Worm (Caenorhabditis elegans): Measurements from ENCODE around the gene sta-1.
A peak's percentile ranks its signal among the peaks of the same experiment; 100 is the strongest.

sta-1 gene

DNA sequence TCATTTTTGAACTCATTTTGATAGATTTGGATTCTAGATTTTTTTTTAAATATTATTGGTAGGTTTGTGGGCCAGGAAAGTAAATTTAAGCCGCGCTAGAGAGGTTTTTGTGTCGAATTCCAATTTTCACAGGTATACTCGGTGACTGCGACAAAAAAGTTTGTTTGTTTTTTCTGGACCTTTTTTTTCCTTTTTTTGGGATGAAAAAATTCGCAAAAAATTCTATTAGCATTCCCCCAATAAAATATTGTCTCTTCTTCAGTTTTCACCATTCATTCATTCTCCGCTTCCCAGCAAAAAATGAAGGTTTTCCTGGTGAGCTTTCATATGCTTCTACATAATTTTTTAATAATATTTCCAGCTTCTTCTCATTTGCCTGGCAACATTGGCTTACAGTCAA is 35.0 kb upstream of the sta-1 start, which contains the start of gene Y51H4A.936:
Gene Y51H4A.936, plus strand, starts transcription at position 301 of the 400 bp plus-strand sequence.
- no peak for TF ChIP-seq ceh-79 (tag; optimal IDR thresholded peaks at IDR 0.05)
- no peak for TF ChIP-seq sea-2 (GFP tag; IDR thresholded peaks at IDR 0.05)
- TF ChIP-seq lin-35 (GFP tag; optimal IDR thresholded peaks at IDR 0.05) = no peak
- no peak for TF ChIP-seq zfh-2 (GFP tag; conservative IDR thresholded peaks at IDR 0.05)
- no peak for TF ChIP-seq B0336.3 (GFP tag; IDR thresholded peaks at IDR 0.05)
- TF ChIP-seq hlh-26 (GFP tag; conservative IDR thresholded peaks at IDR 0.05) = no peak
- no peak for TF ChIP-seq Y67H2A.10 (GFP tag; conservative IDR thresholded peaks at IDR 0.05)
- no peak for TF ChIP-seq nhr-90 (tag; optimal IDR thresholded peaks at IDR 0.05)
- TF ChIP-seq efl-1 (GFP tag; optimal IDR thresholded peaks at IDR 0.05) = no peak
- no peak for TF ChIP-seq aptf-2 (GFP tag; conservative IDR thresholded peaks at IDR 0.05)
- no peak for TF ChIP-seq attf-6 (GFP tag; IDR thresholded peaks at IDR 0.05)
- TF ChIP-seq snpc-3.4 (tag; optimal IDR thresholded peaks at IDR 0.05) = no peak
- no peak for TF ChIP-seq ceh-58 (GFP tag; IDR thresholded peaks at IDR 0.05)
- no peak for TF ChIP-seq unc-130 (GFP tag; optimal IDR thresholded peaks at IDR 0.05)
- TF ChIP-seq sdz-38 (tag; optimal IDR thresholded peaks at IDR 0.05) = no peak
- no peak for TF ChIP-seq snpc-1.3 (tag; optimal IDR thresholded peaks at IDR 0.05; ENCODE audit: insufficient read depth)

DNA sequence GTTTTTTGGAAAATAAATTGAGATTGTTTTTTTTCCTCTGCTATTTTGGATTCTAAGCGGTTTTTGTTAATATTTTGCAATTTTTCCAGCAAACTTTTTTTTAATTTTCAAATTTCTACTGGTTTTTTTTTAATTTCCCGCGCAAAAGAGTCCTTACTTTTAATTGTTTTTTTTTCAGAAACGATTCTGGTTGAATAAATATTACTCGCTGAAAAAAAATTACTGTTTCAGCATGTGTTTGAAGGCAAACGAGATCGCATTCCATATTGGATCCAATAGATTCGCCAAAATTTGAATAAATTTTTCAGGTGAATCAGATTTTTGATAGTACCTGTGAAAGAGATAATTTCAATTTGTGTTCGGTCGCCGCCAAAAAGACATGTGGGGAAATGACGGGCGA is 34.3 kb upstream of the sta-1 start:
- TF ChIP-seq attf-6 (GFP tag; IDR thresholded peaks at IDR 0.05) (0 out of 2 replicates have a peak, but pooled peaks have one; percentile 15), snpc-4 (GFP tag; optimal IDR thresholded peaks at IDR 0.05) (no peak), snpc-4 (tag; optimal IDR thresholded peaks at IDR 0.05) (peak in 1 of 4 experiments; percentile 44), sdz-38 (tag; optimal IDR thresholded peaks at IDR 0.05) (no peak)

DNA sequence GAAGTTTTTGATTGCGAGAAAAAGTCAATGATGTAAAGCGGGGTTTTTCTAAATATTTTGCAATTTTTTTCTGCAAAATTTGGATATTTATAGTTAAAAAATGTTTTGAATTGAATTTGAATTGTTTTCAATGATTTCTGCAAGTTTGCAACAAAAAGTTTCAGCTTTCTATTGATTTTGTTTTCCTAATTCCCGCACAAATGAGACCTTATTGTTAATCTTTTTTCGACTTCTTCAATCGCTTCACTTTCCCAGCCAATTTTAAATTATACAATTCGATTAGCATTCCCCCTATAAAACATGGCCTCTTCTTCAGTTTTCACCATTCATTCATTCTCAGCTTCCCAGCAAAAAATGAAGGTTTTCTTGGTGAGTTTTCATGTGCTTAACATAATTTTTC is 33.5 kb upstream of the sta-1 start, which contains the start of gene fipr-27:
Gene fipr-27, plus strand, starts transcription at position 301 of the 400 bp plus-strand sequence.
- TF ChIP-seq hmg-1.2 (GFP tag; IDR thresholded peaks at IDR 0.05) = no peak
- TF ChIP-seq rpc-1 (optimal IDR thresholded peaks at IDR 0.05) = no peak
- TF ChIP-seq rpc-1 (tag; optimal IDR thresholded peaks at IDR 0.05) = no peak
- TF ChIP-seq snpc-4 (GFP tag; optimal IDR thresholded peaks at IDR 0.05) = no peak
- no peak for TF ChIP-seq snpc-4 (tag; optimal IDR thresholded peaks at IDR 0.05)
- no peak for TF ChIP-seq F22D6.2 (tag; optimal IDR thresholded peaks at IDR 0.05)
- no peak for TF ChIP-seq madf-10 (tag; optimal IDR thresholded peaks at IDR 0.05)
- TF ChIP-seq somi-1 (GFP tag; optimal IDR thresholded peaks at IDR 0.05) = no peak
- no peak for TF ChIP-seq hmg-20 (GFP tag; IDR thresholded peaks at IDR 0.05)
- TF ChIP-seq nfya-2 (GFP tag; IDR thresholded peaks at IDR 0.05) = no peak

DNA sequence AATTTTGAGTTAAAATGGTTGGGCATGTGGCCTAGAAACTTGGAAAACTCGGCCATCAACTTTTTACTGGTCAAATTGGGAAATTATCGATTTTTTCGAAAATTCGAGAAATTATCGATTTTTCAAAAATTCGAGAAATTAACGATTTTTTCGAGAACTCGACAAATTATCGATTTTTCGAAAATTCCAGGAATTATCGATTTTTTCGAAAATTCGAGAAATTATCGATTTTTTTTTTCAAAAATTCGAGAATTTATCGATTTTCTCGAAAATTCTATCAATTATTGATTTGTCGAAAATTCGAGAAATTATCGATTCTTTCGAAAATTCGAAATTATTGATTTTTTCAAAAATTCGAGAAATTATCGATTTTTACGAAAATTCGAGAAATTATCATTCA is 20.3 kb upstream of the sta-1 start:
- no peak for TF ChIP-seq egrh-3 (GFP tag; IDR thresholded peaks at IDR 0.05)
- TF ChIP-seq T07F8.4 (tag; optimal IDR thresholded peaks at IDR 0.05) = no peak
- TF ChIP-seq ekl-4 (GFP tag; IDR thresholded peaks at IDR 0.05) = no peak

DNA sequence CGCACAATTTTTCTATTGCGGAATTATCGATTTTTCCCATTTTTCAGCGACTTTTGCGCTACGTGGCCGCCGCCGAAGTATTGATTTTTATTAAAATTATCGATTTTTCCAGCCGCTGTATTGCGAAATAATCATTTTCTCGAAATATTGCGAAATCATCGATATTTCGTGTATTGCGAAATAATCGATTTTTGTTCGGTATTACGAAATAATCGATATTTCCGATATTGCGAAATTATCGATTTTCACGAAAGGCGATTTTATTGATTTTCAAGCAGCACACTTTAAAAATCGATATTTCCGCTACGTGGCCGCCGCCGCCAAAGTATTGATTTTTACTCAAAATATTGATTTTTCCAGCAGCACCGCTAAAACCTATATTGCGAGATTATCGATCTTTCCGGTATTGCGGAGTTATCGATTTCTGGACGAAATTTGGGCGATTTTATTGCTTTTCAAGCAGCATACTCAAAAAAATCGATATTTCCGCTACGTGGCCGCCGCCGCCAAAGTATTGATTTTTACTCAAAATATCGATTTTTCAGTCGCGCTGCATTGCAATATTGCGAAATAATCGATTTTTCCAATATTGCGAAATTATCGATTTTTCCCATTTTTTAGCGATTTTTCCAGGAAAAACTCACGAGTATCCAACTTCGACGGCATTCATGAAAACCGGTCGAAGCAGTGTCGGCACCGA is 18.5 kb upstream of the sta-1 start:
- TF ChIP-seq aptf-2 (GFP tag; conservative IDR thresholded peaks at IDR 0.05) (no peak), cebp-1 (GFP tag; IDR thresholded peaks at IDR 0.05) (peak; percentile 80), cebp-1 (tag; optimal IDR thresholded peaks at IDR 0.05) (peak; percentile 99)

Measured in whole organism, young adult.